Worm (Caenorhabditis elegans): Measurements from ENCODE around the gene sri-19.

- TF ChIP-seq unc-39 (tag; optimal IDR thresholded peaks at IDR 0.05) = no peak
- TF ChIP-seq zip-8 (tag; optimal IDR thresholded peaks at IDR 0.05) = no peak
- no peak for TF ChIP-seq lsy-2 (tag; optimal IDR thresholded peaks at IDR 0.05)
- TF ChIP-seq unc-62 (GFP tag; optimal IDR thresholded peaks at IDR 0.05) = no peak
- TF ChIP-seq elt-1 (tag; optimal IDR thresholded peaks at IDR 0.05; ENCODE audit: borderline replicate concordance, insufficient read depth) = no peak
- no peak for TF ChIP-seq tbx-8 (GFP tag; optimal IDR thresholded peaks at IDR 0.05)
- TF ChIP-seq ceh-43 (GFP tag; optimal IDR thresholded peaks at IDR 0.05) = no peak
- TF ChIP-seq M03D4.4 (tag; optimal IDR thresholded peaks at IDR 0.05) = no peak
- no peak for TF ChIP-seq flh-1 (GFP tag; optimal IDR thresholded peaks at IDR 0.05)
These were observed 46.1 kb downstream of the sri-19 start, which contains the start of gene F13H10.1 for ce11 chrIV:11004273-11004672.

Data from whole organism, mixed stage, embryonic.